Fruit fly (Drosophila melanogaster) whole organism, embryonic: ENCODE data around the gene Gr93d.
A peak's percentile ranks its signal among the peaks of the same experiment; 100 is the strongest.

ENCODE experiments used
- Atf6 ChIP-seq: fragments of 200-800 bp; sonication (Bioruptor generic); IDR thresholded peaks from 2 replicates; pipeline ENCODE4 v1.3.6; 2022; ENCODE audit warnings: missing biosample characterization, missing genetic modification characterization
- B-H1 ChIP-seq: fragments of 200-800 bp; sonication (Bioruptor generic); IDR thresholded peaks from 3 replicates; pipeline ENCODE4 v1.3.6; 2022; ENCODE audit warnings: missing biosample characterization, missing genetic modification characterization
- B-H2 ChIP-seq: fragments of 200-800 bp; sonication (Bioruptor generic); optimal IDR thresholded peaks from 2 replicates; lab custom pipeline; 2018; ENCODE audit warnings: missing biosample characterization, mild to moderate bottlenecking, missing genetic modification characterization
- CG10274 ChIP-seq: fragments of 200-800 bp; sonication (Bioruptor generic); optimal IDR thresholded peaks from 3 replicates; lab custom pipeline; 2017; ENCODE audit warnings: missing biosample characterization, mild to moderate bottlenecking, missing genetic modification characterization
- CG12236 ChIP-seq: fragments of 200-800 bp; sonication (Bioruptor generic); optimal IDR thresholded peaks from 2 replicates; lab custom pipeline; 2016; ENCODE audit warnings: missing biosample characterization, missing genetic modification characterization
- CG13287 ChIP-seq: fragments of 200-800 bp; sonication (Bioruptor generic); IDR thresholded peaks from 2 replicates; pipeline ENCODE4 v1.3.6; 2022; ENCODE audit warnings: missing biosample characterization, missing genetic modification characterization; ENCODE audit not compliant: partially characterized antibody
- CG14667 ChIP-seq: fragments of 200-800 bp; sonication (Bioruptor generic); IDR thresholded peaks from 2 replicates; pipeline ENCODE4 v1.3.6; 2022; ENCODE audit warnings: missing biosample characterization, missing genetic modification characterization
- CG1529 ChIP-seq: fragments of 200-800 bp; sonication (Bioruptor generic); optimal IDR thresholded peaks from 3 replicates; lab custom pipeline; 2018; ENCODE audit warnings: missing biosample characterization, missing genetic modification characterization
- CG16815 ChIP-seq: fragments of 200-800 bp; sonication (Bioruptor generic); optimal IDR thresholded peaks from 3 replicates; lab custom pipeline; 2017; ENCODE audit warnings: missing biosample characterization, mild to moderate bottlenecking, missing genetic modification characterization
- CG17612 ChIP-seq: fragments of 200-800 bp; sonication (Bioruptor generic); IDR thresholded peaks from 2 replicates; pipeline ENCODE4 v1.3.6; 2022; ENCODE audit warnings: missing biosample characterization, missing genetic modification characterization
- CG1792 ChIP-seq: fragments of 200-800 bp; sonication (Bioruptor generic); optimal IDR thresholded peaks from 2 replicates; lab custom pipeline; 2016; ENCODE audit warnings: missing biosample characterization, missing genetic modification characterization
- CG18476 ChIP-seq: fragments of 200-800 bp; sonication (Bioruptor generic); optimal IDR thresholded peaks from 2 replicates; lab custom pipeline; 2016; ENCODE audit warnings: missing biosample characterization, mild to moderate bottlenecking, missing genetic modification characterization
- CG18619 ChIP-seq: fragments of 200-800 bp; sonication (Bioruptor generic); optimal IDR thresholded peaks from 3 replicates; lab custom pipeline; 2017; ENCODE audit warnings: missing biosample characterization, mild to moderate bottlenecking, missing genetic modification characterization
- CG33557 ChIP-seq: fragments of 200-800 bp; sonication (Bioruptor generic); optimal IDR thresholded peaks from 2 replicates; lab custom pipeline; 2019; ENCODE audit warnings: missing biosample characterization, mild to moderate bottlenecking, missing genetic modification characterization, moderate library complexity
- CG42726 ChIP-seq: fragments of 200-800 bp; sonication (Bioruptor generic); IDR thresholded peaks from 2 replicates; pipeline ENCODE4 v1.3.6; 2022; ENCODE audit warnings: missing biosample characterization, missing genetic modification characterization; ENCODE audit not compliant: partially characterized antibody
- CG4282 ChIP-seq: fragments of 200-800 bp; sonication (Bioruptor generic); optimal IDR thresholded peaks from 2 replicates; lab custom pipeline; 2016; ENCODE audit warnings: missing biosample characterization, missing genetic modification characterization
- CG4424 ChIP-seq: fragments of 200-800 bp; sonication (Bioruptor generic); optimal IDR thresholded peaks from 3 replicates; lab custom pipeline; 2016; ENCODE audit warnings: missing biosample characterization, missing genetic modification characterization
- CG6791 ChIP-seq: fragments of 200-800 bp; sonication (Bioruptor generic); IDR thresholded peaks from 3 replicates; pipeline ENCODE4 v1.3.6; 2022; ENCODE audit warnings: missing biosample characterization, missing genetic modification characterization; ENCODE audit not compliant: partially characterized antibody
- CG7271 ChIP-seq: fragments of 200-800 bp; sonication (Bioruptor generic); optimal IDR thresholded peaks from 2 replicates; lab custom pipeline; 2018; ENCODE audit warnings: missing biosample characterization, mild to moderate bottlenecking, missing genetic modification characterization, moderate library complexity
- Camta ChIP-seq: fragments of 200-800 bp; sonication (Bioruptor generic); optimal IDR thresholded peaks from 2 replicates; lab custom pipeline; 2016; ENCODE audit warnings: missing biosample characterization, missing genetic modification characterization
- Dbx ChIP-seq: fragments of 200-800 bp; sonication (Bioruptor generic); IDR thresholded peaks from 3 replicates; pipeline ENCODE4 v1.3.6; 2022; ENCODE audit warnings: missing biosample characterization, missing genetic modification characterization
- Dek ChIP-seq: fragments of 200-800 bp; sonication (Bioruptor generic); optimal IDR thresholded peaks from 3 replicates; lab custom pipeline; 2019; ENCODE audit warnings: missing biosample characterization, mild to moderate bottlenecking, missing genetic modification characterization, moderate library complexity
- Dp ChIP-seq: fragments of 200-800 bp; sonication (Bioruptor generic); optimal IDR thresholded peaks from 2 replicates; lab custom pipeline; 2018; ENCODE audit warnings: missing biosample characterization, mild to moderate bottlenecking, missing genetic modification characterization, moderate library complexity
- HLH54F ChIP-seq: fragments of 200-800 bp; sonication (Bioruptor generic); optimal IDR thresholded peaks from 3 replicates; lab custom pipeline; 2016; ENCODE audit warnings: missing biosample characterization, missing genetic modification characterization
- Optix ChIP-seq: fragments of 200-800 bp; sonication (Bioruptor generic); IDR thresholded peaks from 3 replicates; pipeline ENCODE4 v1.3.6; 2022; ENCODE audit warnings: missing biosample characterization, missing genetic modification characterization
- Pdp1 ChIP-seq, 2 experiments: fragments of 200-800 bp; sonication (Bioruptor generic); optimal IDR thresholded peaks; 3 replicates each; lab custom pipeline; 2016; ENCODE audit warnings: missing biosample characterization in 2 of 2, missing genetic modification characterization in 2 of 2, mild to moderate bottlenecking in 1 of 2, moderate library complexity in 1 of 2
- Side ChIP-seq: fragments of 200-800 bp; sonication (Bioruptor generic); optimal IDR thresholded peaks from 2 replicates; lab custom pipeline; 2016; ENCODE audit warnings: missing biosample characterization, missing genetic modification characterization
- Sry-δ ChIP-seq: fragments of 200-800 bp; sonication (Bioruptor generic); optimal IDR thresholded peaks from 2 replicates; lab custom pipeline; 2016; ENCODE audit warnings: missing biosample characterization, missing genetic modification characterization
- TFAM ChIP-seq: fragments of 200-800 bp; sonication (Bioruptor generic); optimal IDR thresholded peaks from 2 replicates; lab custom pipeline; 2017; ENCODE audit warnings: missing biosample characterization, missing genetic modification characterization, inconsistent platforms
- ab ChIP-seq: fragments of 200-800 bp; sonication (Bioruptor generic); optimal IDR thresholded peaks from 2 replicates; lab custom pipeline; 2016; ENCODE audit warnings: missing biosample characterization, missing genetic modification characterization
- abd-A ChIP-seq: fragments of 200-800 bp; sonication (Bioruptor generic); optimal IDR thresholded peaks from 3 replicates; lab custom pipeline; 2019; ENCODE audit warnings: missing biosample characterization, mild to moderate bottlenecking, missing genetic modification characterization, moderate library complexity
- bcd ChIP-seq: fragments of 200-800 bp; sonication (Bioruptor generic); optimal IDR thresholded peaks from 2 replicates; lab custom pipeline; 2017; ENCODE audit warnings: missing biosample characterization, mild to moderate bottlenecking, missing genetic modification characterization
- cad ChIP-seq: fragments of >200 bp; optimal IDR thresholded peaks from 2 replicates; lab custom pipeline; 2017; ENCODE audit warnings: missing biosample characterization, missing genetic modification characterization
- corto ChIP-seq: fragments of 200-800 bp; sonication (Bioruptor generic); optimal IDR thresholded peaks from 2 replicates; lab custom pipeline; 2016; ENCODE audit warnings: missing biosample characterization, mild to moderate bottlenecking, missing genetic modification characterization, moderate library complexity
- danr ChIP-seq: fragments of 200-800 bp; sonication (Bioruptor generic); IDR thresholded peaks from 2 replicates; pipeline ENCODE4 v1.3.6; 2022; ENCODE audit warnings: missing biosample characterization, missing genetic modification characterization
- gfzf ChIP-seq: fragments of 200-800 bp; sonication (Bioruptor generic); optimal IDR thresholded peaks from 2 replicates; lab custom pipeline; 2016; ENCODE audit warnings: missing biosample characterization, mild to moderate bottlenecking, missing genetic modification characterization, moderate library complexity
- jigr1 ChIP-seq: fragments of 200-800 bp; sonication (Bioruptor generic); IDR thresholded peaks from 3 replicates; pipeline ENCODE4 v1.3.6; 2022; ENCODE audit warnings: missing biosample characterization, missing genetic modification characterization
- klu ChIP-seq: fragments of 200-800 bp; sonication (Bioruptor generic); IDR thresholded peaks from 2 replicates; pipeline ENCODE4 v1.3.6; 2022; ENCODE audit warnings: missing biosample characterization, missing genetic modification characterization
- lilli ChIP-seq: fragments of 200-800 bp; sonication (Bioruptor generic); optimal IDR thresholded peaks from 3 replicates; lab custom pipeline; 2016; ENCODE audit warnings: missing biosample characterization, missing genetic modification characterization
- luna ChIP-seq: fragments of 200-800 bp; sonication (Bioruptor generic); optimal IDR thresholded peaks from 2 replicates; lab custom pipeline; 2016; ENCODE audit warnings: missing biosample characterization, missing genetic modification characterization
- nerfin-2 ChIP-seq: fragments of 200-800 bp; sonication (Bioruptor generic); IDR thresholded peaks from 2 replicates; pipeline ENCODE4 v1.3.6; 2022; ENCODE audit warnings: missing biosample characterization, missing genetic modification characterization; ENCODE audit not compliant: partially characterized antibody
- otp ChIP-seq: fragments of 200-800 bp; sonication (Bioruptor generic); IDR thresholded peaks from 3 replicates; pipeline ENCODE4, ENCODE4 v1.3.6; 2022; ENCODE audit warnings: missing biosample characterization, missing genetic modification characterization
- schlank ChIP-seq: fragments of 200-800 bp; sonication (Bioruptor generic); optimal IDR thresholded peaks from 2 replicates; lab custom pipeline; 2018; ENCODE audit warnings: missing biosample characterization, mild to moderate bottlenecking, missing genetic modification characterization
- sens ChIP-seq: fragments of 200-800 bp; sonication (Bioruptor generic); peaks from one replicate; lab custom pipeline; 2016; ENCODE audit warnings: missing biosample characterization, missing genetic modification characterization
- shn ChIP-seq: fragments of 200-800 bp; sonication (Bioruptor generic); optimal IDR thresholded peaks from 3 replicates; lab custom pipeline; 2016; ENCODE audit warnings: missing biosample characterization, missing genetic modification characterization
- sqz ChIP-seq: fragments of 200-800 bp; sonication (Bioruptor generic); optimal IDR thresholded peaks from 3 replicates; lab custom pipeline; 2018; ENCODE audit warnings: missing biosample characterization, mild to moderate bottlenecking, missing genetic modification characterization
- stwl ChIP-seq: fragments of 200-800 bp; sonication (Bioruptor generic); optimal IDR thresholded peaks from 3 replicates; lab custom pipeline; 2018; ENCODE audit warnings: missing biosample characterization, mild to moderate bottlenecking, missing genetic modification characterization, moderate library complexity
- ttk ChIP-seq: fragments of 200-800 bp; sonication (Bioruptor generic); IDR thresholded peaks from 2 replicates; pipeline ENCODE4 v2.1.2; 2022; ENCODE audit warnings: missing biosample characterization, missing genetic modification characterization
- zfh2 ChIP-seq: fragments of 200-800 bp; sonication (Bioruptor generic); optimal IDR thresholded peaks from 2 replicates; lab custom pipeline; 2016; ENCODE audit warnings: missing biosample characterization, missing genetic modification characterization

The Gr93d gene

DNA sequence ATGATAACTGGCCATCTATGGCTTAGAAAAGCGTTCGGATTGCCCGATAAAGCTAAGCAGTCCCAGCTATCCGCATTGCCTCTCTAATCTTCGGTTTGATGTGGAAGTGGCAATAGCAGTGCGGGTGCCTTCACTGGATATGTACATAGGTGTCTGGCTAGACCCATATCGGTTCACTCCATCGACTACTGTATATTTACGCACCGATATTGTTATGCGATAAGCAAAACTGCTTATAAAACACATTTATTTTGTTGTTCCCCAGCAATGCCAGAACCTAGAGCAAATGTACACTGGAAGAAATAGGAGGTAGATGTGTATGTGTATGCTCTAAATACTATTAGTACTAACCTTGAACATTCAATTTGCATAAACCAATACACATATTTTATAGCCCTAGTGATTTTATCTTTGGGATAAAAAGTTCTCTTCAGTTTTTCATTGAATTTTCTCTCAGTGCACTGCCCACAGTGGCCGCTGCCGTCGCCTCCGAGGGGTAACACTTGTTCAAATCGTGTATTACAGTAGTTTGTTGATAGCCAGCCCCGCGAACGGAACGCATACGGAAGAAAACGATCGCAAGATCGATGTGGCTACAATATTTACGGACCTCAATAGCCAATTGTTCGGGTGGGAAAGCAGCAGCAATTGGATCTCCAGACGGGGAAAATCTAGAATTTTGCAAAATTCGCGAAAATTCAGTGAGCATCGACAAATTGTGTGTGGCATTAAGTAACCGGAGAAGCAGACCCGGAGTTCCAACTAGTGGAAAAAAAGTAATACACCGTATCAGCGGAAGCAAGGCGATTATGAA is 23.9 kb upstream of the Gr93d start, which contains the start of gene CG31431 (continued):
- TF ChIP-seq gfzf (peak; percentile 15), CG42726 (GFP tag; lab: Robert Waterston, UW) (no peak), nerfin-2 (GFP tag; lab: Robert Waterston, UW) (no peak), CG16815 (GFP tag; lab: Kevin White, UChicago) (peak; percentile 92), sqz (GFP tag; lab: Kevin White, UChicago) (peak; percentile 92), stwl (tag; lab: Kevin White, UChicago) (peak; percentile 43), Optix (peak; percentile 94), CG10274 (peak; percentile 92), Sry-δ (GFP tag; lab: Kevin White, UChicago) (peak; percentile 78), bcd (GFP tag; lab: Kevin White, UChicago) (peak; percentile 97), Dbx (GFP tag; lab: Robert Waterston, UW) (peak; percentile 98), Atf6 (GFP tag; lab: Robert Waterston, UW) (peak; percentile 98), CG33557 (GFP tag; lab: Kevin White, UChicago) (peak; percentile 92), schlank (tag; lab: Kevin White, UChicago) (peak; percentile 97), cad (GFP tag; lab: Kevin White, UChicago) (no peak), CG18476 (GFP tag; lab: Kevin White, UChicago) (peak; percentile 96), shn (GFP tag; lab: Kevin White, UChicago) (peak; percentile 94), zfh2 (GFP tag; lab: Kevin White, UChicago) (peak; percentile 97), B-H1 (GFP tag; lab: Robert Waterston, UW) (peak; percentile 95), CG17612 (GFP tag; lab: Robert Waterston, UW) (peak; percentile 93), B-H2 (GFP tag; lab: Kevin White, UChicago) (peak; percentile 94), CG6791 (GFP tag; lab: Robert Waterston, UW) (no peak), danr (GFP tag; lab: Robert Waterston, UW) (peak; percentile 95), CG4424 (peak; percentile 96), luna (GFP tag; lab: Kevin White, UChicago) (peak; percentile 94), abd-A (tag; lab: Kevin White, UChicago) (peak; percentile 71), otp (GFP tag; lab: Robert Waterston, UW) (peak; percentile 95), klu (GFP tag; lab: Robert Waterston, UW) (peak; percentile 95), CG1529 (GFP tag; lab: Kevin White, UChicago) (peak; percentile 91), TFAM (GFP tag; lab: Kevin White, UChicago) (peak; percentile 78), jigr1 (peak; percentile 84), Camta (GFP tag; lab: Kevin White, UChicago) (peak; percentile 96), CG4282 (GFP tag; lab: Kevin White, UChicago) (peak; percentile 92), Dek (peak; percentile 97), Pdp1 (GFP tag; optimal IDR thresholded peaks at IDR 0.05; lab: Kevin White, UChicago) (peak; percentile 98), CG1792 (GFP tag; lab: Kevin White, UChicago) (peak; percentile 97), CG14667 (GFP tag; lab: Robert Waterston, UW) (peak; percentile 96), CG18619 (GFP tag; lab: Kevin White, UChicago) (peak; percentile 95), CG7271 (tag; lab: Kevin White, UChicago) (peak; percentile 88), sens (GFP tag; lab: Kevin White, UChicago) (peak; percentile 99), HLH54F (GFP tag; lab: Kevin White, UChicago) (peak; percentile 97), ttk (GFP tag; lab: Robert Waterston, UW) (peak; percentile 96), ab (GFP tag; lab: Kevin White, UChicago) (peak; percentile 94), lilli (peak; percentile 98), CG13287 (GFP tag; lab: Robert Waterston, UW) (no peak), CG12236 (GFP tag; lab: Kevin White, UChicago) (peak; percentile 93), corto (peak; percentile 66), Dp (GFP tag; lab: Kevin White, UChicago) (peak; percentile 13), Side (GFP tag; lab: Kevin White, UChicago) (peak; percentile 97)
